Worm (Caenorhabditis elegans) whole organism, L4/young adult: ENCODE measurements around the gene sre-27.

Source experiments
- W03F9.2 ChIP-seq: fragments of 150-350 bp; optimal IDR thresholded peaks from 2 replicates; lab custom pipeline; 2014; ENCODE audit warnings: missing biosample characterization, missing genetic modification characterization
- dao-5 ChIP-seq: sonication (generic microtip); optimal IDR thresholded peaks from 2 replicates; lab custom pipeline; 2016; ENCODE audit warnings: missing genotype, missing genetic modification characterization, moderate library complexity, missing compliant biosample characterization

DNA sequence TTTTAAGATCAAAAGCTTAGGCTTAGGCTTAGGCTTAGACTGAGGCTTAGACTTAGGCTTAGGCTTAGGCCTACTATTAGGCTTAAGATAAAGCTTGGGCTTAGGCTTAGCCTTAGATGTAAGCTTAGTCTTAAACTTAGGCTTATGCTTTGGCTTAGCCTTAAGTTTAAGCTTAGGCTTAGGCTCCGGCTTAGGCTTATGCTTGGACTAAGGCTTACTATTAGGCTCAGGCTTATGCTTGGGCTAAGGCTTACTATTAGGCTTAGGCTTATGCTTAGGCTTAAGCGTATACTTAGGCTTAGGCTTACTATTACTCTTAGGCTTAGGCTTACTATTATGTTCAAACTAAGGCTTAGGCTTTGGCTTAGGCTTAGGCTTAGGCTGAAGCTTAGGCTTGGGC is 19.3 kb upstream of the sre-27 start:
- TF ChIP-seq dao-5 (tag; lab: Kevin White, UChicago) (no peak), W03F9.2 (tag; lab: Kevin White, UChicago) (no peak)
